Worm (Caenorhabditis elegans): ENCODE results near the gene cest-1.1.

- no peak for TF ChIP-seq ets-7 (tag; optimal IDR thresholded peaks at IDR 0.05)
- no peak for TF ChIP-seq pes-1 (GFP tag; IDR thresholded peaks at IDR 0.05)
- TF ChIP-seq aly-1 (tag; optimal IDR thresholded peaks at IDR 0.05): no peak
- TF ChIP-seq ama-1 (optimal IDR thresholded peaks at IDR 0.05): no peak
- no peak for TF ChIP-seq flt-1 (GFP tag; IDR thresholded peaks at IDR 0.05)
- TF ChIP-seq F13C5.2 (tag; optimal IDR thresholded peaks at IDR 0.05): no peak
- no peak for TF ChIP-seq hmg-4 (GFP tag; optimal IDR thresholded peaks at IDR 0.05)
Measured at ce11 chrV:14143634-14144033, 22.9 kb downstream of the cest-1.1 start.

Data from whole organism, early embryonic.